Fruit fly (Drosophila melanogaster) whole organism, embryonic: ENCODE measurements around the gene CG7766.
A peak's percentile ranks its signal among the peaks of the same experiment; 100 is the strongest.

Experiments used
- Atf6 ChIP-seq: fragments of 200-800 bp; sonication (Bioruptor generic); IDR thresholded peaks from 2 replicates; pipeline ENCODE4 v1.3.6; 2022; ENCODE audit warnings: missing biosample characterization, missing genetic modification characterization
- BtbVII ChIP-seq: fragments of 200-800 bp; sonication (Bioruptor generic); optimal IDR thresholded peaks from 3 replicates; lab custom pipeline; 2017; ENCODE audit warnings: missing biosample characterization, mild to moderate bottlenecking, missing genetic modification characterization
- CG1024 ChIP-seq: fragments of 200-800 bp; sonication (Bioruptor generic); IDR thresholded peaks from 2 replicates; pipeline ENCODE4 v1.3.6; 2022; ENCODE audit warnings: missing biosample characterization, missing genetic modification characterization
- CG11504 ChIP-seq: fragments of 200-800 bp; sonication (Bioruptor generic); optimal IDR thresholded peaks from 3 replicates; lab custom pipeline; 2019; ENCODE audit warnings: missing biosample characterization, mild to moderate bottlenecking, missing genetic modification characterization, moderate library complexity
- CG11696 ChIP-seq: fragments of 200-800 bp; sonication (Bioruptor generic); IDR thresholded peaks from 2 replicates; pipeline ENCODE4 v1.3.6; 2022; ENCODE audit warnings: missing biosample characterization, missing genetic modification characterization
- CG14710 ChIP-seq: fragments of 200-800 bp; sonication (Bioruptor generic); optimal IDR thresholded peaks from 3 replicates; lab custom pipeline; 2019; ENCODE audit warnings: missing biosample characterization, mild to moderate bottlenecking, missing genetic modification characterization, moderate library complexity
- CG1603 ChIP-seq: fragments of 200-800 bp; sonication (Bioruptor generic); optimal IDR thresholded peaks from 2 replicates; lab custom pipeline; 2019; ENCODE audit warnings: missing biosample characterization, mild to moderate bottlenecking, missing genetic modification characterization, moderate library complexity
- CG16815 ChIP-seq: fragments of 200-800 bp; sonication (Bioruptor generic); optimal IDR thresholded peaks from 3 replicates; lab custom pipeline; 2017; ENCODE audit warnings: missing biosample characterization, mild to moderate bottlenecking, missing genetic modification characterization
- CG17359 ChIP-seq: fragments of 200-800 bp; sonication (Bioruptor generic); optimal IDR thresholded peaks from 3 replicates; lab custom pipeline; 2018; ENCODE audit warnings: missing biosample characterization, mild to moderate bottlenecking, missing genetic modification characterization, moderate library complexity
- CG18262 ChIP-seq: fragments of 200-800 bp; optimal IDR thresholded peaks from 3 replicates; lab custom pipeline; 2019; ENCODE audit warnings: missing biosample characterization, mild to moderate bottlenecking, missing genetic modification characterization, moderate library complexity
- CG30403 ChIP-seq: fragments of 200-800 bp; sonication (Bioruptor generic); optimal IDR thresholded peaks from 3 replicates; lab custom pipeline; 2016; ENCODE audit warnings: missing biosample characterization, missing genetic modification characterization
- CG6175 ChIP-seq: fragments of 200-800 bp; sonication (Bioruptor generic); IDR thresholded peaks from 3 replicates; pipeline ENCODE4 v1.3.6; 2022; ENCODE audit warnings: missing biosample characterization, missing genetic modification characterization
- CG6254 ChIP-seq: fragments of 200-800 bp; sonication (Bioruptor generic); optimal IDR thresholded peaks from 3 replicates; lab custom pipeline; 2017; ENCODE audit warnings: mild to moderate bottlenecking, missing biosample characterization, missing genetic modification reagents, missing genetic modification characterization
- CG7372 ChIP-seq: fragments of 200-800 bp; sonication (Bioruptor generic); IDR thresholded peaks from 2 replicates; pipeline ENCODE4 v1.3.6; 2022; ENCODE audit warnings: missing biosample characterization, missing genetic modification characterization
- CG7556 ChIP-seq: fragments of 200-800 bp; sonication (Bioruptor generic); optimal IDR thresholded peaks from 2 replicates; lab custom pipeline; 2017; ENCODE audit warnings: missing biosample characterization, mild to moderate bottlenecking, missing genetic modification characterization
- CG7839 ChIP-seq: fragments of 200-800 bp; sonication (Bioruptor generic); optimal IDR thresholded peaks from 3 replicates; lab custom pipeline; 2018; ENCODE audit warnings: missing biosample characterization, mild to moderate bottlenecking, missing genetic modification characterization, moderate library complexity
- CG8388 ChIP-seq: fragments of 200-800 bp; sonication (Bioruptor generic); optimal IDR thresholded peaks from 2 replicates; lab custom pipeline; 2019; ENCODE audit warnings: missing biosample characterization, mild to moderate bottlenecking, missing genetic modification characterization, moderate library complexity
- CG9437 ChIP-seq: fragments of 200-800 bp; sonication (Bioruptor generic); optimal IDR thresholded peaks from 2 replicates; lab custom pipeline; 2018; ENCODE audit warnings: missing biosample characterization, mild to moderate bottlenecking, missing genetic modification characterization
- CkIIα-i1 ChIP-seq: fragments of 200-800 bp; sonication (Bioruptor generic); IDR thresholded peaks from 2 replicates; pipeline ENCODE4 v1.3.6; 2022; ENCODE audit warnings: missing biosample characterization, missing genetic modification characterization
- D ChIP-seq, 2 experiments: fragments of 200-800 bp in 1 of 2; fragments of >200 bp in 1 of 2; sonication (Bioruptor generic) in 1 of 2; optimal IDR thresholded peaks; 2 replicates in 1 of 2; 3 replicates in 1 of 2; lab custom pipeline; 2017; ENCODE audit warnings: mild to moderate bottlenecking in 1 of 2, missing biosample characterization in 1 of 2, missing genetic modification characterization in 1 of 2, missing genetic modification reagents in 1 of 2
- D19A ChIP-seq: fragments of 200-800 bp; optimal IDR thresholded peaks from 3 replicates; lab custom pipeline; 2019; ENCODE audit warnings: missing biosample characterization, mild to moderate bottlenecking, missing genetic modification characterization, moderate library complexity
- Ets65A ChIP-seq: fragments of 200-800 bp; sonication (Bioruptor generic); peaks from one replicate; lab custom pipeline; 2016; ENCODE audit warnings: missing biosample characterization, missing genetic modification characterization
- Hr3 ChIP-seq: fragments of 200-800 bp; sonication (Bioruptor generic); optimal IDR thresholded peaks from 3 replicates; lab custom pipeline; 2016; ENCODE audit warnings: missing biosample characterization, missing genetic modification characterization
- Hsf ChIP-seq: fragments of 200-800 bp; sonication (Bioruptor generic); optimal IDR thresholded peaks from 3 replicates; lab custom pipeline; 2016; ENCODE audit warnings: missing biosample characterization, missing genetic modification characterization
- MESR4 ChIP-seq: fragments of 200-800 bp; sonication (Bioruptor generic); optimal IDR thresholded peaks from 2 replicates; lab custom pipeline; 2018; ENCODE audit warnings: missing biosample characterization, mild to moderate bottlenecking, missing genetic modification characterization, moderate library complexity
- Oli ChIP-seq: fragments of 200-800 bp; sonication (Bioruptor generic); optimal IDR thresholded peaks from 2 replicates; lab custom pipeline; 2018; ENCODE audit warnings: missing biosample characterization, mild to moderate bottlenecking, missing genetic modification characterization, moderate library complexity
- Usf ChIP-seq: fragments of 200-800 bp; sonication (Bioruptor generic); optimal IDR thresholded peaks from 2 replicates; lab custom pipeline; 2017; ENCODE audit warnings: missing genotype, missing biosample characterization, missing genetic modification characterization
- Xbp1 ChIP-seq: fragments of 200-800 bp; sonication (Bioruptor generic); optimal IDR thresholded peaks from 3 replicates; lab custom pipeline; 2016; ENCODE audit warnings: missing biosample characterization, mild to moderate bottlenecking, missing genetic modification characterization
- ara ChIP-seq: fragments of 200-800 bp; sonication (Bioruptor generic); IDR thresholded peaks from 2 replicates; pipeline ENCODE4 v1.3.6; 2022; ENCODE audit warnings: missing biosample characterization, missing genetic modification characterization
- az2 ChIP-seq: fragments of 200-800 bp; sonication (Bioruptor generic); optimal IDR thresholded peaks from 3 replicates; lab custom pipeline; 2016; ENCODE audit warnings: missing biosample characterization, missing genetic modification characterization
- chif ChIP-seq, 2 experiments: fragments of 200-800 bp; sonication (Bioruptor generic); optimal IDR thresholded peaks; 3 replicates each; lab custom pipeline; 2016; ENCODE audit warnings: missing biosample characterization in 2 of 2, missing genetic modification characterization in 2 of 2
- disco-r ChIP-seq: fragments of 200-800 bp; sonication (Bioruptor generic); optimal IDR thresholded peaks from 2 replicates; lab custom pipeline; 2016; ENCODE audit warnings: missing biosample characterization, missing genetic modification characterization
- dmrt11E ChIP-seq: fragments of 200-800 bp; sonication (Bioruptor generic); optimal IDR thresholded peaks from 3 replicates; lab custom pipeline; 2018; ENCODE audit warnings: missing biosample characterization, mild to moderate bottlenecking, missing genetic modification characterization, moderate library complexity
- dmrt99B ChIP-seq: fragments of 200-800 bp; sonication (Bioruptor generic); optimal IDR thresholded peaks from 2 replicates; lab custom pipeline; 2018; ENCODE audit warnings: missing biosample characterization, mild to moderate bottlenecking, missing genetic modification characterization, moderate library complexity
- dpn ChIP-seq, 2 experiments: fragments of 200-800 bp; sonication (Bioruptor generic); optimal IDR thresholded peaks; 3 replicates each; lab custom pipeline; 2016; ENCODE audit warnings: missing biosample characterization in 2 of 2, missing genetic modification characterization in 2 of 2
- fd64A ChIP-seq: fragments of 200-800 bp; sonication (Bioruptor generic); optimal IDR thresholded peaks from 3 replicates; lab custom pipeline; 2018; ENCODE audit warnings: missing biosample characterization, mild to moderate bottlenecking, missing genetic modification characterization
- fd96Cb ChIP-seq: fragments of 200-800 bp; sonication (Bioruptor generic); optimal IDR thresholded peaks from 2 replicates; lab custom pipeline; 2018; ENCODE audit warnings: missing biosample characterization, mild to moderate bottlenecking, missing genetic modification characterization, moderate library complexity
- grau ChIP-seq: fragments of 200-800 bp; optimal IDR thresholded peaks from 3 replicates; lab custom pipeline; 2019; ENCODE audit warnings: missing biosample characterization, mild to moderate bottlenecking, missing genetic modification characterization, moderate library complexity
- h ChIP-seq: fragments of >200 bp; optimal IDR thresholded peaks from 2 replicates; lab custom pipeline; 2017
- insv ChIP-seq, 2 experiments: fragments of 200-800 bp; sonication (Bioruptor generic); optimal IDR thresholded peaks; 3 replicates each; lab custom pipeline; 2016 to 2018; ENCODE audit warnings: missing biosample characterization in 2 of 2, missing genetic modification characterization in 2 of 2
- jumu ChIP-seq: fragments of 200-800 bp; sonication (Bioruptor generic); optimal IDR thresholded peaks from 3 replicates; lab custom pipeline; 2016; ENCODE audit warnings: missing biosample characterization, missing genetic modification characterization
- pho ChIP-seq: fragments of 200-800 bp; sonication (Bioruptor generic); optimal IDR thresholded peaks from 2 replicates; lab custom pipeline; 2016; ENCODE audit warnings: missing biosample characterization, missing genetic modification characterization
- row ChIP-seq: fragments of 200-800 bp; sonication (Bioruptor generic); IDR thresholded peaks from 3 replicates; pipeline ENCODE4 v1.3.6; 2022; ENCODE audit warnings: missing biosample characterization, missing genetic modification characterization
- sd ChIP-seq: fragments of 200-800 bp; sonication (Bioruptor generic); optimal IDR thresholded peaks from 3 replicates; lab custom pipeline; 2018; ENCODE audit warnings: missing biosample characterization, mild to moderate bottlenecking, missing genetic modification characterization, moderate library complexity
- sens ChIP-seq: fragments of 200-800 bp; sonication (Bioruptor generic); peaks from one replicate; lab custom pipeline; 2016; ENCODE audit warnings: missing biosample characterization, missing genetic modification characterization
- slp2 ChIP-seq: fragments of 200-800 bp; sonication (Bioruptor generic); optimal IDR thresholded peaks from 2 replicates; lab custom pipeline; 2016; ENCODE audit warnings: missing biosample characterization, missing genetic modification characterization
- sr ChIP-seq: fragments of 200-800 bp; sonication (Bioruptor generic); IDR thresholded peaks from 3 replicates; pipeline ENCODE4 v1.3.6; 2022; ENCODE audit warnings: missing biosample characterization, missing genetic modification characterization
- tin ChIP-seq: fragments of 200-800 bp; sonication (Bioruptor generic); optimal IDR thresholded peaks from 3 replicates; lab custom pipeline; 2016; ENCODE audit warnings: missing biosample characterization, missing genetic modification characterization
- zfh1 ChIP-seq: fragments of 200-800 bp; sonication (Bioruptor generic); IDR thresholded peaks from 3 replicates; pipeline ENCODE4 v1.3.6; 2022; ENCODE audit warnings: missing biosample characterization, missing genetic modification characterization
- zfh2 ChIP-seq: fragments of 200-800 bp; sonication (Bioruptor generic); optimal IDR thresholded peaks from 2 replicates; lab custom pipeline; 2016; ENCODE audit warnings: missing biosample characterization, missing genetic modification characterization

Gene CG7766

dm6 chrX:9048385-9048750 lies 55.2 kb downstream of the CG7766 start (continued):
- TF ChIP-seq CG6254 (GFP tag; lab: Kevin White, UChicago) (peak; percentile 48), Atf6 (GFP tag; lab: Robert Waterston, UW) (no peak), h (lab: Kevin White, UChicago) (no peak), CG1603 (tag; lab: Kevin White, UChicago) (peak; percentile 70), sens (peak; percentile 86), chif (GFP tag; optimal IDR thresholded peaks at IDR 0.05; lab: Kevin White, UChicago) (peak in 1 of 2 experiments; percentile 7), CG18262 (tag; lab: Kevin White, UChicago) (peak; percentile 2), CG9437 (GFP tag; lab: Kevin White, UChicago) (peak; percentile 13), zfh2 (GFP tag; lab: Kevin White, UChicago) (no peak), az2 (GFP tag; lab: Kevin White, UChicago) (peak; percentile 17), Hr3 (GFP tag; lab: Kevin White, UChicago) (no peak), dmrt99B (tag; lab: Kevin White, UChicago) (peak; percentile 23), CG14710 (tag; lab: Kevin White, UChicago) (peak; percentile 6), Usf (GFP tag; lab: Kevin White, UChicago) (no peak), CG7556 (GFP tag; lab: Kevin White, UChicago) (no peak), CG11504 (peak; percentile 50), slp2 (GFP tag; lab: Kevin White, UChicago) (peak; percentile 43), Oli (tag; lab: Kevin White, UChicago) (peak; percentile 43), Xbp1 (peak; percentile 37), CG8388 (GFP tag; lab: Kevin White, UChicago) (peak; percentile 28), CG30403 (peak; percentile 20), zfh1 (GFP tag; lab: Robert Waterston, UW) (0 out of 3 replicates have a peak, but pooled peaks have one; percentile 32), CG17359 (tag; lab: Kevin White, UChicago) (peak; percentile 25), Hsf (peak; percentile 31), fd96Cb (tag; lab: Kevin White, UChicago) (peak; percentile 34), dmrt11E (peak; percentile 47), row (GFP tag; lab: Robert Waterston, UW) (peak; percentile 60), D19A (tag; lab: Kevin White, UChicago) (peak; percentile 31), Ets65A (GFP tag; lab: Kevin White, UChicago) (peak; percentile 29), grau (tag; lab: Kevin White, UChicago) (peak; percentile 25), CG16815 (GFP tag; lab: Kevin White, UChicago) (peak; percentile 19)
- TF ChIP-seq, all 482 proteins: peak for 52

dm6 chrX:9047725-9048384 lies 55.7 kb downstream of the CG7766 start:
- TF ChIP-seq CG7839 (tag; lab: Kevin White, UChicago): peak; percentile 82
- no peak for TF ChIP-seq CG7372 (GFP tag; lab: Robert Waterston, UW)
- no peak for TF ChIP-seq BtbVII (GFP tag; lab: Kevin White, UChicago)
- TF ChIP-seq MESR4 (GFP tag; lab: Kevin White, UChicago): no peak
- no peak for TF ChIP-seq pho (GFP tag; lab: Kevin White, UChicago)
- peak in 1 of 2 experiments; percentile 50 for TF ChIP-seq dpn (GFP tag; optimal IDR thresholded peaks at IDR 0.05; lab: Kevin White, UChicago)
- no peak for TF ChIP-seq fd64A (GFP tag; lab: Kevin White, UChicago)
- TF ChIP-seq CkIIα-i1 (GFP tag; lab: Robert Waterston, UW): no peak
- TF ChIP-seq insv (GFP tag; optimal IDR thresholded peaks at IDR 0.05; lab: Kevin White, UChicago): no peak
- TF ChIP-seq sr: no peak
- TF ChIP-seq jumu: no peak
- TF ChIP-seq tin (GFP tag; lab: Kevin White, UChicago): peak; percentile 44
- TF ChIP-seq D (optimal IDR thresholded peaks at IDR 0.05; lab: Kevin White, UChicago): no peak
- peak; percentile 73 for TF ChIP-seq D (GFP tag; optimal IDR thresholded peaks at IDR 0.05; lab: Kevin White, UChicago)
- no peak for TF ChIP-seq Atf6 (GFP tag; lab: Robert Waterston, UW)
- TF ChIP-seq disco-r: no peak
- no peak for TF ChIP-seq CG1024 (GFP tag; lab: Robert Waterston, UW)
- no peak for TF ChIP-seq sd (tag; lab: Kevin White, UChicago)
- peak; percentile 62; the same call in 1 of the 2 replicates for TF ChIP-seq ara (GFP tag; lab: Robert Waterston, UW)
- peak; percentile 94 for TF ChIP-seq CG11696
- TF ChIP-seq CG6175 (GFP tag; lab: Robert Waterston, UW): no peak
